Worm (Caenorhabditis elegans): Measurements from ENCODE around the gene btb-2.

DNA sequence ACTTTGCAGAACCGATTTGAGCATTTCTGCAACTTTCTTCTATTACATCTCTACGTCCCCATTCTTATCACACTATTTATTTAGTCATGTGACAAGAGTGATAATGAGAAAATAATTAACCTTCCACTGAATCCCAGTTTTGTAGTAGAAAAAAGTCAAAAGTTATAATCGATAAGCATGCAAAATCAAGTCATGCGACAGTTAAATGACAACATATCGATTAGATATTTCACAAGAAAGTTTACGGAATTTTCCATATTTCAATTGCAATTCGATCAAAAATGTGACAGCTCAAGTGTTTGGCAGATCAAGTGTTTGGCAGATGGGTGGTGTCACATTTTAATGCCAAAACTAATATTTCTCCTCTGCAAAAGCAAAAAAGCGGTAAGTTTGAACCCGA lies 27.1 kb upstream of the btb-2 start:
- TF ChIP-seq lin-13 (tag; optimal IDR thresholded peaks at IDR 0.05) = no peak
- TF ChIP-seq unc-39 (tag; optimal IDR thresholded peaks at IDR 0.05) = no peak
- TF ChIP-seq elt-3 (tag; optimal IDR thresholded peaks at IDR 0.05) = no peak
- no peak for TF ChIP-seq nhr-237 (tag; optimal IDR thresholded peaks at IDR 0.05)
- no peak for TF ChIP-seq mep-1 (tag; optimal IDR thresholded peaks at IDR 0.05)
- no peak for TF ChIP-seq nhr-76 (tag; optimal IDR thresholded peaks at IDR 0.05)
